Fruit fly (Drosophila melanogaster) whole organism: Measurements from ENCODE around the gene Mettl5.

ENCODE experiments used
- CG8478 ChIP-seq: fragments of >200 bp; optimal IDR thresholded peaks from 2 replicates; lab custom pipeline; 2018; ENCODE audit warnings: inconsistent platforms
- EcR ChIP-seq, 2 experiments: fragments of >200 bp; optimal IDR thresholded peaks; 2 replicates each; lab custom pipeline; 2017; ENCODE audit warnings: missing biosample characterization in 2 of 2, missing genetic modification characterization in 2 of 2, missing genetic modification reagents in 2 of 2
- psq ChIP-seq: fragments of >200 bp; optimal IDR thresholded peaks from 2 replicates; lab custom pipeline; 2017
- usp ChIP-seq: fragments of >200 bp; optimal IDR thresholded peaks from 2 replicates; lab custom pipeline; 2017; ENCODE audit warnings: missing biosample characterization, missing genetic modification characterization, mixed read lengths

dm6 chr3L:19251643-19252042, 11.9 kb upstream of the Mettl5 start:
- TF ChIP-seq usp (GFP tag; lab: Kevin White, UChicago), result no peak
- no peak for TF ChIP-seq EcR (GFP tag; optimal IDR thresholded peaks at IDR 0.05; lab: Kevin White, UChicago)
- TF ChIP-seq psq (lab: Kevin White, UChicago), result no peak
- no peak for TF ChIP-seq CG8478 (lab: Kevin White, UChicago)
